Fruit fly (Drosophila melanogaster): ENCODE data around the gene Lamtor5.

DNA sequence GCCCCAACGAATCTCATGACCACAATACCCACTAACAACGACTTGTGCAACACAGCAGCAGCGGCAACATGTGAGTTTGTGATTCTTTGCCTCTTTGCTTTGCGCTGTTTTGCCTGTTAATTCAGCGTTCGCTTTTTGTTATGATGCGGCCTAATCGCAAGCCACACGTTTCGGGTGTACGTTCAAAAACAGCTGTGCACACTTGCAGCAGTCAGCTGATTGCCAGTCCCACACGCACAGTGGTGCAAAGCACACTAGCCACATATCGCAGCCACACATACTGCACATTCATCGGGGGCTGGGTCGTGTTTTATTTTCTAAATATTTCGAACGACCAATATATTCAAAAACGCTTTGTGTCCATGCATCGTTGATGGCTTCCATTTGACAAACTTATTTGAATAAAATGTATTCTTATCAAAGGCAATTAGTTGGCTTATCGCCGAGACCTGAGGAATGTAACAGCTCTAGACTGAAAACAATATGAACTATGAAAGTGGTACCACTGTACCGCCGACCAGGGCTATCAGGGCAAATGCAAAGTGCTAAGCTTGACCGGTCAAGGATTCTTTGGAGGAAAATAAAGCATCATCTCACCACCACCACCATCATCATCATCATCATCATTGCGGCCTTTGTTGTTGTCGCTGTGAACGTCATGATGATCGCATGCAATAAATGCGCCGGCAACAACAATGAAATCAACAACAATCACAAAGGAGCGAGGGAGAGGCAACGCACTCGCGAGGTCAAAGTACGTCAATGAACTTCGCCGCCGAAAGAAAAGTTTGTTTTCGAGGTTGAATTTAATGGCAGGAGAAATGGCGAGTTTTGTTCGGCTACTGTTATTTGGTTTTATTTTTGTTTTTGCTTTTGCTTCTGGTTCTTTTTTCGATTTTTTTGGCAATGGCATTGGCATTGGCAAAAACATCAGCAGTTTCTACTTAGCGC is 32.6 kb downstream of the Lamtor5 start:
- no peak for TF ChIP-seq usp (GFP tag; optimal IDR thresholded peaks at IDR 0.05)
- TF ChIP-seq EcR (GFP tag; optimal IDR thresholded peaks at IDR 0.05) = peak; percentile 63 to 72
- no peak for TF ChIP-seq pan (optimal IDR thresholded peaks at IDR 0.05)
- TF ChIP-seq Dll (optimal IDR thresholded peaks at IDR 0.05) = no peak

All from whole organism.